Worm (Caenorhabditis elegans) whole organism, young adult: ENCODE results near the gene epic-3.

Experiments
- B0035.1 ChIP-seq: sonication (generic microtip); optimal IDR thresholded peaks from 2 replicates; lab custom pipeline; 2016; ENCODE audit warnings: missing genetic modification characterization, mild to moderate bottlenecking, missing compliant biosample characterization, missing genotype, missing genetic modification reagents
- B0261.1 ChIP-seq: sonication (generic microtip); optimal IDR thresholded peaks from 2 replicates; lab custom pipeline; 2016; ENCODE audit warnings: mild to moderate bottlenecking, missing genetic modification characterization, moderate library complexity, missing compliant biosample characterization
- C17E4.6 ChIP-seq: fragments of 200-800 bp; sonication (Bioruptor generic); IDR thresholded peaks from 2 replicates; pipeline ENCODE4 v1.3.6; 2022; ENCODE audit warnings: missing genetic modification reagents, missing genetic modification characterization, missing compliant biosample characterization
- F23B12.7 ChIP-seq: sonication (generic microtip); optimal IDR thresholded peaks from 2 replicates; lab custom pipeline; 2017; ENCODE audit warnings: missing genetic modification characterization, mild to moderate bottlenecking, missing compliant biosample characterization, antibody characterized with exemption, moderate library complexity; ENCODE audit not compliant: insufficient read depth
- F33H1.4 ChIP-seq: fragments of 200-800 bp; sonication (Bioruptor generic); IDR thresholded peaks from 2 replicates; pipeline ENCODE4 v1.3.6; 2022; ENCODE audit warnings: missing genetic modification reagents, missing genetic modification characterization, missing compliant biosample characterization
- F55B11.4 ChIP-seq: sonication (generic microtip); optimal IDR thresholded peaks from 2 replicates; lab custom pipeline; 2016; ENCODE audit warnings: missing compliant biosample characterization, missing genetic modification characterization, borderline replicate concordance; ENCODE audit not compliant: insufficient read depth
- F57A8.1 ChIP-seq: fragments of 200-800 bp; sonication (Bioruptor generic); optimal IDR thresholded peaks from 2 replicates; lab custom pipeline; 2018; ENCODE audit warnings: mild to moderate bottlenecking, missing genetic modification characterization, moderate library complexity, missing compliant biosample characterization
- F57C9.4 ChIP-seq: sonication (generic microtip); optimal IDR thresholded peaks from 2 replicates; lab custom pipeline; 2017; ENCODE audit warnings: mild to moderate bottlenecking, missing genetic modification characterization, missing compliant biosample characterization
- K11D2.4 ChIP-seq: fragments of 200-800 bp; sonication (Bioruptor generic); IDR thresholded peaks from 2 replicates; pipeline ENCODE4 v1.3.6; 2022; ENCODE audit warnings: missing genetic modification reagents, missing genetic modification characterization, missing compliant biosample characterization
- Y67H2A.10 ChIP-seq: fragments of 200-800 bp; sonication (Bioruptor generic); conservative IDR thresholded peaks from 2 replicates; pipeline ENCODE4 v1.3.6; 2022; ENCODE audit warnings: missing genetic modification reagents, missing genetic modification characterization, missing compliant biosample characterization
- ZK185.1 ChIP-seq: sonication (generic microtip); optimal IDR thresholded peaks from 2 replicates; lab custom pipeline; 2016; ENCODE audit warnings: mild to moderate bottlenecking, missing genetic modification characterization, missing compliant biosample characterization; ENCODE audit not compliant: poor library complexity, severe bottlenecking
- ama-1 ChIP-seq, 3 experiments: fragments of 150-350 bp in 1 of 3; sonication (generic microtip) in 2 of 3; optimal IDR thresholded peaks; 2 replicates each; lab custom pipeline; 2014 to 2018; ENCODE audit warnings: missing biosample characterization in 2 of 3, missing genetic modification characterization in 2 of 3, missing genetic modification reagents in 2 of 3
- aptf-2 ChIP-seq: fragments of 200-800 bp; sonication (Bioruptor generic); conservative IDR thresholded peaks from 2 replicates; pipeline ENCODE4 v1.3.6; 2022; ENCODE audit warnings: missing genetic modification reagents, missing genetic modification characterization, missing compliant biosample characterization
- bed-1 ChIP-seq: fragments of 200-800 bp; sonication (Bioruptor generic); IDR thresholded peaks from 2 replicates; pipeline ENCODE4 v1.3.6; 2022; ENCODE audit warnings: missing genetic modification reagents, missing genetic modification characterization, missing compliant biosample characterization
- ccch-3 ChIP-seq: fragments of 200-800 bp; sonication (Bioruptor generic); optimal IDR thresholded peaks from 2 replicates; lab custom pipeline; 2018; ENCODE audit warnings: mild to moderate bottlenecking, missing genetic modification characterization, missing compliant biosample characterization
- cebp-1 ChIP-seq, 2 experiments: fragments of 200-800 bp in 1 of 2; sonication (Bioruptor generic) in 1 of 2; sonication (generic microtip) in 1 of 2; IDR thresholded peaks in 1 of 2; optimal IDR thresholded peaks in 1 of 2; 2 replicates each; pipeline versions ENCODE4 v1.3.6 to Lab custom; 2017 to 2022; ENCODE audit warnings: missing compliant biosample characterization in 2 of 2, missing genetic modification characterization in 2 of 2, mild to moderate bottlenecking in 1 of 2, missing genetic modification reagents in 1 of 2, moderate library complexity in 1 of 2
- cebp-2 ChIP-seq: fragments of 200-800 bp; sonication (Bioruptor generic); IDR thresholded peaks from 2 replicates; pipeline ENCODE4 v1.3.6; 2022; ENCODE audit warnings: missing genetic modification characterization, missing compliant biosample characterization
- ceh-40 ChIP-seq: fragments of 200-800 bp; sonication (Bioruptor generic); IDR thresholded peaks from 2 replicates; pipeline ENCODE4 v1.3.6; 2022; ENCODE audit warnings: missing genetic modification characterization, missing compliant biosample characterization
- ceh-79 ChIP-seq: sonication (generic microtip); optimal IDR thresholded peaks from 2 replicates; lab custom pipeline; 2017; ENCODE audit warnings: mild to moderate bottlenecking, missing genetic modification characterization, missing compliant biosample characterization
- ceh-91 ChIP-seq: fragments of 200-800 bp; sonication (Bioruptor generic); IDR thresholded peaks from 2 replicates; pipeline ENCODE4 v1.3.6; 2022; ENCODE audit warnings: missing genetic modification reagents, missing genetic modification characterization, missing compliant biosample characterization
- die-1 ChIP-seq: sonication (generic microtip); optimal IDR thresholded peaks from 2 replicates; lab custom pipeline; 2016; ENCODE audit warnings: missing genotype, mild to moderate bottlenecking, missing genetic modification characterization, missing compliant biosample characterization
- egl-44 ChIP-seq: fragments of 200-800 bp; sonication (Bioruptor generic); IDR thresholded peaks from 2 replicates; pipeline ENCODE4 v1.3.6; 2022; ENCODE audit warnings: missing genetic modification reagents, missing genetic modification characterization, missing compliant biosample characterization
- fkh-3 ChIP-seq: sonication (generic microtip); optimal IDR thresholded peaks from 2 replicates; lab custom pipeline; 2016; ENCODE audit warnings: mild to moderate bottlenecking, missing genetic modification characterization, missing compliant biosample characterization
- hlh-12 ChIP-seq: sonication (generic microtip); optimal IDR thresholded peaks from 2 replicates; lab custom pipeline; 2016; ENCODE audit warnings: missing genetic modification characterization, missing compliant biosample characterization
- hmg-1.2 ChIP-seq: fragments of 200-800 bp; sonication (Bioruptor generic); IDR thresholded peaks from 2 replicates; pipeline ENCODE4 v1.3.6; 2022; ENCODE audit warnings: missing genetic modification reagents, missing genetic modification characterization, missing compliant biosample characterization
- hmg-20 ChIP-seq: fragments of 200-800 bp; sonication (Bioruptor generic); IDR thresholded peaks from 2 replicates; pipeline ENCODE4 v1.3.6; 2022; ENCODE audit warnings: missing genetic modification reagents, missing genetic modification characterization, missing compliant biosample characterization
- lin-35 ChIP-seq, 3 experiments: fragments of 150-350 bp in 2 of 3; sonication (generic microtip) in 1 of 3; optimal IDR thresholded peaks; 2 replicates each; lab custom pipeline; 2014 to 2018; ENCODE audit warnings: missing biosample characterization in 3 of 3, missing genetic modification characterization in 3 of 3, missing genetic modification reagents in 3 of 3
- lin-54 ChIP-seq: fragments of 200-800 bp; sonication (Bioruptor generic); optimal IDR thresholded peaks from 2 replicates; lab custom pipeline; 2018; ENCODE audit warnings: mild to moderate bottlenecking, missing genetic modification characterization, missing compliant biosample characterization
- lir-1 ChIP-seq: fragments of 200-800 bp; sonication (Bioruptor generic); conservative IDR thresholded peaks from 2 replicates; pipeline ENCODE4 v1.3.6; 2022; ENCODE audit warnings: missing genetic modification reagents, missing genetic modification characterization, missing compliant biosample characterization
- lsl-1 ChIP-seq: fragments of 200-800 bp; sonication (Bioruptor generic); optimal IDR thresholded peaks from 2 replicates; lab custom pipeline; 2018; ENCODE audit warnings: mild to moderate bottlenecking, missing genetic modification characterization, moderate library complexity, missing compliant biosample characterization
- madf-8 ChIP-seq: fragments of 200-800 bp; sonication (Bioruptor generic); conservative IDR thresholded peaks from 2 replicates; pipeline ENCODE4 v1.3.6; 2022; ENCODE audit warnings: missing genetic modification reagents, missing genetic modification characterization, missing compliant biosample characterization
- mes-4 ChIP-seq: sonication (generic microtip); optimal IDR thresholded peaks from 2 replicates; lab custom pipeline; 2016; ENCODE audit warnings: missing genotype, missing genetic modification characterization, missing compliant biosample characterization
- nfya-2 ChIP-seq: fragments of 200-800 bp; sonication (Bioruptor generic); IDR thresholded peaks from 2 replicates; pipeline ENCODE4 v1.3.6; 2022; ENCODE audit warnings: missing genetic modification reagents, missing genetic modification characterization, missing compliant biosample characterization
- nfyb-1 ChIP-seq: fragments of 200-800 bp; sonication (Bioruptor generic); IDR thresholded peaks from 2 replicates; pipeline ENCODE4 v1.3.6; 2022; ENCODE audit warnings: missing genetic modification reagents, missing genetic modification characterization, missing compliant biosample characterization
- nhr-80 ChIP-seq: sonication (generic microtip); optimal IDR thresholded peaks from 2 replicates; lab custom pipeline; 2016; ENCODE audit warnings: missing genetic modification characterization, missing compliant biosample characterization
- pbrm-1 ChIP-seq: fragments of 200-800 bp; sonication (Bioruptor generic); IDR thresholded peaks from 2 replicates; pipeline ENCODE4 v1.3.6; 2022; ENCODE audit warnings: missing genetic modification reagents, missing genetic modification characterization, missing compliant biosample characterization
- rec-8 ChIP-seq, 2 experiments: sonication (generic microtip); optimal IDR thresholded peaks; 2 replicates each; lab custom pipeline; 2016; ENCODE audit warnings: mild to moderate bottlenecking in 2 of 2, missing genetic modification characterization in 2 of 2, missing genetic modification reagents in 2 of 2, missing genotype in 2 of 2, missing biosample characterization in 1 of 2, missing compliant biosample characterization in 1 of 2, moderate library complexity in 1 of 2
- sea-2 ChIP-seq: fragments of 200-800 bp; sonication (Bioruptor generic); IDR thresholded peaks from 2 replicates; pipeline ENCODE4 v1.3.6; 2022; ENCODE audit warnings: missing genetic modification characterization, missing compliant biosample characterization
- snpc-3.4 ChIP-seq: sonication (generic microtip); optimal IDR thresholded peaks from 2 replicates; lab custom pipeline; 2017; ENCODE audit warnings: missing genetic modification characterization, mild to moderate bottlenecking, missing compliant biosample characterization, antibody characterized with exemption, moderate library complexity, missing genotype, missing genetic modification reagents
- sptf-2 ChIP-seq: fragments of 200-800 bp; sonication (Bioruptor generic); optimal IDR thresholded peaks from 2 replicates; lab custom pipeline; 2018; ENCODE audit warnings: mild to moderate bottlenecking, missing genetic modification characterization, missing compliant biosample characterization
- tbp1 ChIP-seq: fragments of 200-800 bp; sonication (Bioruptor generic); optimal IDR thresholded peaks from 2 replicates; lab custom pipeline; 2018; ENCODE audit warnings: mild to moderate bottlenecking, missing genetic modification characterization, missing compliant biosample characterization
- unc-62 ChIP-seq: fragments of 150-350 bp; optimal IDR thresholded peaks from 2 replicates; lab custom pipeline; 2014; ENCODE audit warnings: missing biosample characterization, missing genetic modification reagents, missing genetic modification characterization
- zim-3 ChIP-seq: sonication (generic microtip); optimal IDR thresholded peaks from 2 replicates; lab custom pipeline; 2017; ENCODE audit warnings: mild to moderate bottlenecking, missing genetic modification characterization, moderate library complexity, missing compliant biosample characterization
- ztf-18 ChIP-seq: sonication (generic microtip); optimal IDR thresholded peaks from 2 replicates; lab custom pipeline; 2016; ENCODE audit warnings: missing genotype, mild to moderate bottlenecking, missing genetic modification characterization, missing compliant biosample characterization
- ztf-25 ChIP-seq: fragments of 200-800 bp; sonication (Bioruptor generic); IDR thresholded peaks from 2 replicates; pipeline ENCODE4 v1.3.6; 2022; ENCODE audit warnings: missing genetic modification reagents, missing genetic modification characterization, missing compliant biosample characterization
- ztf-26 ChIP-seq: sonication (generic microtip); optimal IDR thresholded peaks from 2 replicates; lab custom pipeline; 2017; ENCODE audit warnings: missing genetic modification characterization, missing compliant biosample characterization
- ztf-6 ChIP-seq: fragments of 200-800 bp; sonication (Bioruptor generic); IDR thresholded peaks from 2 replicates; pipeline ENCODE4 v1.3.6; 2022; ENCODE audit warnings: missing genetic modification reagents, missing genetic modification characterization, missing compliant biosample characterization

The epic-3 gene

DNA sequence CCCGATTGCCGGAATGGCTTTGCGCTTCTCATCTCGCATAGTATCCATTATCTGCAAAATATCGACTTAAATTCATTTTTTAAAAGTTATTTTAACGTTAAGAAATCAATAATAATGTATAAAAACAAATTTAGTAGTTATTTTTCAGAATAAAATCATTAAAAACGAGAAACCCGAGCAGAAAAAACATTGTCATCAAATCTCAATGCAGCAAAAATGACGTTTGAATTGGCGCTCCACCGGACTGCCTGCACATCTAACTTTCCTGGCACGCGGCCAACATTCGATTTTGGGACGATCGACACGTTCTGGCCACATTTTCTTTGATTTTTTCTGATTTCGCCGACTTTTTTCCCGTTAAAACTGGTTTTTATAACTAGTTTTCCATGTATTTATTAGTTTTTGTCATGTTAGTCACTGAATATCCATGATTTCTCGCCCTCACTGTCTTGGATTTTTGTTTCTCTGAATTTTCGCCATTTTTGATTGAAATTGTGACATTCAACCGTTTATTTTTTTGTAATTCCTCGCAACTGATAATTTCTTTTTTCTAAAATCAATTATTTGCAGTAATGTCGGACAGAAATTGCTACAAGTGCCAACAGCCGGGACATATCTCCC, 14.4 kb downstream of the epic-3 start, which contains the start of the genes pbs-1 and K08D12.3 (continued):
- peak; percentile 61 for TF ChIP-seq nfyb-1 (GFP tag; lab: Robert Waterston, UW)
- TF ChIP-seq die-1 (tag; lab: Kevin White, UChicago) = no peak
- peak; percentile 43 for TF ChIP-seq tbp1 (GFP tag; lab: Kevin White, UChicago)
- peak; percentile 58 for TF ChIP-seq lsl-1 (GFP tag; lab: Kevin White, UChicago)
- no peak for TF ChIP-seq ztf-18
- peak; percentile 68 for TF ChIP-seq pbrm-1
- TF ChIP-seq ceh-40 (GFP tag; lab: Robert Waterston, UW) = no peak
- no peak for TF ChIP-seq hmg-20 (GFP tag; lab: Robert Waterston, UW)
- TF ChIP-seq sea-2 (GFP tag; lab: Robert Waterston, UW) = no peak
- TF ChIP-seq C17E4.6 (GFP tag; lab: Robert Waterston, UW) = no peak
- no peak for TF ChIP-seq zim-3 (tag; lab: Kevin White, UChicago)
- peak; percentile 51; the same call in 1 of the 2 replicates for TF ChIP-seq K11D2.4 (GFP tag; lab: Robert Waterston, UW)
- no peak for TF ChIP-seq ztf-25
- TF ChIP-seq ceh-91 (GFP tag; lab: Robert Waterston, UW) = no peak
- peak in 2 of 3 experiments; percentile 7 to 87 for TF ChIP-seq lin-35 (GFP tag; optimal IDR thresholded peaks at IDR 0.05; lab: Kevin White, UChicago)
- TF ChIP-seq fkh-3 (tag; lab: Kevin White, UChicago) = no peak
- TF ChIP-seq aptf-2 (GFP tag; lab: Robert Waterston, UW) = no peak
- no peak for TF ChIP-seq cebp-1 (GFP tag; IDR thresholded peaks at IDR 0.05; lab: Robert Waterston, UW)
- TF ChIP-seq cebp-1 (tag; optimal IDR thresholded peaks at IDR 0.05; lab: Kevin White, UChicago) = peak; percentile 63
- peak; percentile 14 for TF ChIP-seq ZK185.1 (tag; lab: Kevin White, UChicago)
- no peak for TF ChIP-seq rec-8 (tag; optimal IDR thresholded peaks at IDR 0.05; lab: Kevin White, UChicago)
- peak; percentile 97 for TF ChIP-seq lin-54 (GFP tag; lab: Kevin White, UChicago)
- 0 out of 2 replicates have a peak, but pooled peaks have one; percentile 13 for TF ChIP-seq hmg-1.2 (GFP tag; lab: Robert Waterston, UW)
- no peak for TF ChIP-seq sptf-2 (GFP tag; lab: Kevin White, UChicago)
- no peak for TF ChIP-seq ceh-79 (tag; lab: Kevin White, UChicago)
- TF ChIP-seq mes-4 (tag; lab: Kevin White, UChicago) = no peak
- TF ChIP-seq F57A8.1 (GFP tag; lab: Kevin White, UChicago) = no peak
- no peak for TF ChIP-seq B0261.1 (tag; lab: Kevin White, UChicago)
- no peak for TF ChIP-seq F55B11.4 (tag; lab: Kevin White, UChicago)
- TF ChIP-seq hlh-12 (tag; lab: Kevin White, UChicago) = no peak
- no peak for TF ChIP-seq F57C9.4 (tag; lab: Kevin White, UChicago)
- TF ChIP-seq cebp-2 = no peak
- TF ChIP-seq snpc-3.4 (tag; lab: Kevin White, UChicago) = peak; percentile 46
- TF ChIP-seq F33H1.4 (GFP tag; lab: Robert Waterston, UW) = peak; percentile 81
- peak; percentile 42 for TF ChIP-seq ztf-26 (tag; lab: Kevin White, UChicago)
- no peak for TF ChIP-seq bed-1 (GFP tag; lab: Robert Waterston, UW)
- TF ChIP-seq nfya-2 = no peak
- TF ChIP-seq ccch-3 (GFP tag; lab: Kevin White, UChicago) = no peak
- TF ChIP-seq unc-62 = no peak
- no peak for TF ChIP-seq Y67H2A.10
- no peak for TF ChIP-seq egl-44 (GFP tag; lab: Robert Waterston, UW)
- peak; percentile 19 for TF ChIP-seq nhr-80 (tag; lab: Kevin White, UChicago)
- TF ChIP-seq ama-1 (optimal IDR thresholded peaks at IDR 0.05; lab: Kevin White, UChicago) = no peak
- TF ChIP-seq ama-1 (GFP tag; optimal IDR thresholded peaks at IDR 0.05; lab: Kevin White, UChicago) = no peak
- TF ChIP-seq madf-8 (GFP tag; lab: Robert Waterston, UW) = 0 out of 2 replicates have a peak, but pooled peaks have one; percentile 28
- peak; percentile 40 for TF ChIP-seq F23B12.7 (tag; lab: Kevin White, UChicago)
- TF ChIP-seq lir-1 = no peak
- TF ChIP-seq B0035.1 (tag; lab: Kevin White, UChicago) = no peak
- no peak for TF ChIP-seq ztf-6 (GFP tag; lab: Robert Waterston, UW)
